Fruit fly (Drosophila melanogaster): ENCODE results near the gene Pex11c.

The Pex11c gene

DNA sequence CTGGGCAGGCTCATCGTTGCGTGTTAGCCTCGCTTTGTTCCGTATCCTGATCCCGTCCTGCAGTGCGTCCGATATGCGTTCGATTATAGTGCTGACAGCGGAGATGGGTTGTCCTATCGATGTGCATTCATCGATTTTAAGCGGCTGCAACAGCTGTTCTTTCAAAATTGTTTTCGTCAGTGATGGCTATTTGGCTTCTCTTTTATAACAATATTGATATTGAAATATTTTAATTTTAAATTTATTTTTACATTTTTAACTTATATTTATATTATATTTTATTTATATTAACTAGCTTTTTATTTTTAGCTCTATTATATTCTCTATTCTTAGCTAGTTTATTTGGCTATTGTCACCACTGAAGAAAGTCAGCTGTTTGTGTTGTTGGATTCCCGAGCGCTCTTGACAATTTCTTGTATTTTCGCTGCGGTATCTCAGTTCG lies at the start of gene Pex11c, which contains the start of gene wda:
TSS of gene Pex11c (plus strand) at position 380 of the 442 bp plus-strand sequence.
TSS of gene wda (minus strand) at position 102 of the 442 bp plus-strand sequence.
- TF ChIP-seq EcR (GFP tag; optimal IDR thresholded peaks at IDR 0.05) (no peak), CG8478 (optimal IDR thresholded peaks at IDR 0.05) (no peak), usp (GFP tag; optimal IDR thresholded peaks at IDR 0.05) (no peak), Dll (optimal IDR thresholded peaks at IDR 0.05) (no peak), psq (optimal IDR thresholded peaks at IDR 0.05) (no peak), pan (optimal IDR thresholded peaks at IDR 0.05) (no peak)

DNA sequence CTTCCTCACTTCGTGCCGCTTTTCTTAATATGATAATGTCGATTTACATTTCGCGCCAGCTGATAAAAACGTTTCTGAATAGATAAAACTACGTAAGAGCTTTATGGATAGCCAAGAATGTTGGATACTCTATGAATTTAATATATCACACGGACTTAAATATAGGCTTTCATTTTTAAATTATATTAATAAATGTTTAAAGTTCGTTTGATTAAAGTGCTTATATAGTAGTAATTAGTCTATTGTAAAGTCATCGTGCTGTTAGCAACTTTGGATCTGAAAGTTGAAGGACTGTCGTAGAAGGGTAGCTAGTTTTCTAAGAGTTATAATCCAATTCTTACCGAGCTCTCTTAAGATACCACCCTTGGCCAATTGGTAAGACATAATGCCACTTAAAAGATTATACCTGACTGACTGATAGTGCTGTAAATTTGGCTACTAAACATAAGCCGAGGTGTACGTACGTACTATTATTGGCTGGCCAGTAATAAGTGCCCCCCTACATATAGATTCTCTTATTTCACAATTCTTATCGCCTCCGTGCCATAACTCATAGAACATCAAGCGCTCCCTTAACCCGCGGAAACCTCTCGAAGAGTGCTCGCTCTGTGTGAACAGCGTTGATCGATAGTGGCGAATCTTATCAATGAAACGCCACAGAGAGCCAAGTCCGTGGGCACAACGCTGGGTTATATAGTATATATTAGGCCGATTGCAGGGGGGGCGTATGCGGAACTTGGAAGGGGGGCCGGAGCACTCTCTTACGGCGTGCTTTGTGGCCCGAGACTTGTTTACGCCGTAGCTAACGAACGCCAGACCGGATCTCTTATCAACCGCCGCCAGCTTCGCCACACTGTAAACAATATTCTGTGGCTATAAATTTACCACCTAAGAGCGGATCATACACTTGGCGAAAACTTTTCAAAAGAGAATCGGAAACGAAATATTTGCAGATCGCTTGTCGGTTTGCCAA lies 47.6 kb upstream of the Pex11c start:
- no peak for TF ChIP-seq Dll (optimal IDR thresholded peaks at IDR 0.05)
- TF ChIP-seq psq (optimal IDR thresholded peaks at IDR 0.05): no peak
- TF ChIP-seq CG8478 (optimal IDR thresholded peaks at IDR 0.05): no peak
- TF ChIP-seq EcR (GFP tag; optimal IDR thresholded peaks at IDR 0.05): no peak
- TF ChIP-seq pan (optimal IDR thresholded peaks at IDR 0.05): no peak
- no peak for TF ChIP-seq usp (GFP tag; optimal IDR thresholded peaks at IDR 0.05)

- TF ChIP-seq psq (optimal IDR thresholded peaks at IDR 0.05) (no peak), pan (optimal IDR thresholded peaks at IDR 0.05) (no peak), EcR (GFP tag; optimal IDR thresholded peaks at IDR 0.05) (no peak), usp (GFP tag; optimal IDR thresholded peaks at IDR 0.05) (no peak)
These were observed 46.4 kb upstream of the Pex11c start for dm6 chr3R:23211745-23212254.

- TF ChIP-seq psq (optimal IDR thresholded peaks at IDR 0.05): no peak
- no peak for TF ChIP-seq CG8478 (optimal IDR thresholded peaks at IDR 0.05)
- TF ChIP-seq Dll (optimal IDR thresholded peaks at IDR 0.05): no peak
- TF ChIP-seq usp (GFP tag; optimal IDR thresholded peaks at IDR 0.05): no peak
- TF ChIP-seq EcR (GFP tag; optimal IDR thresholded peaks at IDR 0.05): no peak
- no peak for TF ChIP-seq pan (optimal IDR thresholded peaks at IDR 0.05)
These were observed 45.4 kb upstream of the Pex11c start for dm6 chr3R:23212764-23213163.

DNA sequence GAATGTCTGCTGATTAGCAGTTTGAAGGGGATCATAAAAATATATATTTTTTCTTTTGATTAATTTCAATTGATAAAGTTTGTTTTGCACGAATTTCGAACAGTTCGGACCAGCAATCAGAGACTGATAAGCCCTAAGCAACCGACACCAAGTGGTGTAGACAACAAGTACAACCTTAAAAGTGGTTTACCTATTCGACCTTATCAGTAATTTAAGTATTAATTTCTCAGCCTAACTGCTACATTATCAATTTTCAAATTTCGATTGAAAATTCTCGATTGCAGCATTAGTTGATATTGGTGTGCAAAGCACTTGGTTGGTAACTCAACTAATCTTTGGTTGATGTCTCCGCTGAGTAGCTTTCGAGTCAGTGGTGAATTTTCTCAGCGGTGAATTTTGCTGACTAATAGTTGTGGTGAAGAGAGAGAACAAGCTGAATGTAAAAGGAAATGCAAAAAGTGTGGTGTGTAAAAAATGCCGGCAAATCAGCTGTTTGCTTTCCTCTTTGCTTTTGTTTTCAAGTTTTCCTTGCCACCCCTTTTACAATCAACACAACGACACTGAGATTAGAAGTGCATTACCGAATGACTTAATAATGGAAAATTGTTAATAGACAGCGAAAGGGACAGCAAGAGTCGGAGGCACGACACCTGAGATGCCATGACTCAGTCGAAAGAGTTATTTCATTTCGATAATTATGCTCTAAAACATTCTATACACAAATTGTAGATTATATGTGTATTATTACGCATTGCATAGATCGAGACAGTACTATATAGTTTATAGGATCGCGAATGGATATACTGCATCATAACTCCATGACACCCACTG lies 43.3 kb upstream of the Pex11c start:
- no peak for TF ChIP-seq pan (optimal IDR thresholded peaks at IDR 0.05)
- no peak for TF ChIP-seq psq (optimal IDR thresholded peaks at IDR 0.05)
- no peak for TF ChIP-seq EcR (GFP tag; optimal IDR thresholded peaks at IDR 0.05)
- TF ChIP-seq usp (GFP tag; optimal IDR thresholded peaks at IDR 0.05): no peak
- no peak for TF ChIP-seq CG8478 (optimal IDR thresholded peaks at IDR 0.05)
- no peak for TF ChIP-seq Dll (optimal IDR thresholded peaks at IDR 0.05)

DNA sequence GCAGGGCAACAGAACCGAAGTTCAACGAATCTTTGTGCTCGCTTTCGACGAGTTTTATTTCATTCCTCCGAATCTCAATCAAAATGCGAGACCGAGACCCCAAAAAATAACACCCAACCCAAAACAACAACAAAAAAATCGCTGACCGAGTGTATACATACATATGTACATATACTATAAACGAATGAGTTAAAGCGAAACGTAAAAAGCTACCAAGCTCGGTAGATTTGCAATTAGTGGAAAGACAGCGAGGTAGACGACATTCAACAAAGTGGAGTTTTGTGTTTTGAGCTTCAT lies 42.8 kb upstream of the Pex11c start:
- TF ChIP-seq pan (optimal IDR thresholded peaks at IDR 0.05): no peak
- TF ChIP-seq Dll (optimal IDR thresholded peaks at IDR 0.05): no peak
- no peak for TF ChIP-seq CG8478 (optimal IDR thresholded peaks at IDR 0.05)
- no peak for TF ChIP-seq EcR (GFP tag; optimal IDR thresholded peaks at IDR 0.05)
- TF ChIP-seq usp (GFP tag; optimal IDR thresholded peaks at IDR 0.05): no peak
- no peak for TF ChIP-seq psq (optimal IDR thresholded peaks at IDR 0.05)

- no peak for TF ChIP-seq usp (GFP tag; optimal IDR thresholded peaks at IDR 0.05)
- no peak for TF ChIP-seq CG8478 (optimal IDR thresholded peaks at IDR 0.05)
- TF ChIP-seq pan (optimal IDR thresholded peaks at IDR 0.05): no peak
- TF ChIP-seq EcR (GFP tag; optimal IDR thresholded peaks at IDR 0.05): no peak
- no peak for TF ChIP-seq Dll (optimal IDR thresholded peaks at IDR 0.05)
- no peak for TF ChIP-seq psq (optimal IDR thresholded peaks at IDR 0.05)
These were observed 40.9 kb upstream of the Pex11c start for dm6 chr3R:23217142-23217771.

DNA sequence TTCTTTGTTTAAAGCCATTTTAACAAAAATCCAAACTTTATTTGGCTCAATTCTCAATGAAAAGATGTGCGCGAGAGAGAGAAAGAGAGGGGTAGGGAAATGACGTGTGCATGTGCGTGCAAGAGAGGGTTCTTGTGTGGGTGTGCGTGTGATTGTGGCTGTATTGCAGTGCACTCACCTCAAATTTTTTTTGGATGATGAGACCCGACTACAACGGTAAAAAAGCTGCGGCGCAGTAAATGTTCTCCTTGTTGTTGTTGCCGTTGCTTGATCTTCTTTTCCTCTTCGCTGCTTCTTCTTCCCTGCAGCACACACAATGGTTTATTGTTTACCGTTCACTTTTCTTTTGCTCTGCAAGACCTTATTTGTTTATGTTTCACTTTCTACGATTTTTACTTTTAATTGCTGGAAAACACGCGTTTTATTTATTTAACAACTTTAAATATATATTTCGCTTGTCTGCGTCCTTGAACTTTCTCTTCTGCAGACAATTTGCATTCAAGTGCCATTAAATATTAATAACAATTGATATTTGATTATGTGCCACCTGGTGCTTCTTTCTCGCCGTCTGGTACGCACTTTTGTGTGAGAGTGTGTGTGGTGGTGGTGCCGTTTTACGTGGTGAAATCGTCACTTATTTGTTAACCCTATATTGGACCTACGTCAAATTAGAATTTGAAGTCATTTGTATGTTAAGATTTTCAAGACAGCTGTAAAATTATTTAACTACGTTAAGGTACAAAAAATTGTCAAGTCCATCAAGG lies 37.7 kb upstream of the Pex11c start:
- TF ChIP-seq EcR (GFP tag; optimal IDR thresholded peaks at IDR 0.05): peak; percentile 74 to 77
- TF ChIP-seq CG8478 (optimal IDR thresholded peaks at IDR 0.05): no peak

- TF ChIP-seq EcR (GFP tag; optimal IDR thresholded peaks at IDR 0.05): no peak
These were observed 37.0 kb upstream of the Pex11c start for dm6 chr3R:23221003-23221679.

- no peak for TF ChIP-seq pan (optimal IDR thresholded peaks at IDR 0.05)
- TF ChIP-seq EcR (GFP tag; optimal IDR thresholded peaks at IDR 0.05): no peak
- TF ChIP-seq usp (GFP tag; optimal IDR thresholded peaks at IDR 0.05): no peak
- TF ChIP-seq CG8478 (optimal IDR thresholded peaks at IDR 0.05): no peak
- TF ChIP-seq psq (optimal IDR thresholded peaks at IDR 0.05): no peak
- TF ChIP-seq Dll (optimal IDR thresholded peaks at IDR 0.05): no peak
These were observed 36.5 kb upstream of the Pex11c start for dm6 chr3R:23221680-23222148.
